Worm (Caenorhabditis elegans) whole organism, L4/young adult: ENCODE data around the gene F31E3.12.

ENCODE experiments used
- W03F9.2 ChIP-seq: fragments of 150-350 bp; optimal IDR thresholded peaks from 2 replicates; lab custom pipeline; 2014; ENCODE audit warnings: missing biosample characterization, missing genetic modification characterization
- dao-5 ChIP-seq: sonication (generic microtip); optimal IDR thresholded peaks from 2 replicates; lab custom pipeline; 2016; ENCODE audit warnings: missing genotype, missing genetic modification characterization, moderate library complexity, missing compliant biosample characterization
- him-1 ChIP-seq: sonication (generic microtip); optimal IDR thresholded peaks from 2 replicates; lab custom pipeline; 2016; ENCODE audit warnings: missing genotype, missing genetic modification reagents, missing genetic modification characterization, missing compliant biosample characterization

The F31E3.12 gene

ce11 chrIII:6969090-6969489 lies at the start of gene F31E3.12:
TSS of gene F31E3.12 (plus strand) at chrIII:6969390.
- TF ChIP-seq him-1 (tag; lab: Kevin White, UChicago) = no peak
- no peak for TF ChIP-seq W03F9.2
- TF ChIP-seq dao-5 (tag; lab: Kevin White, UChicago) = no peak

ce11 chrIII:6928725-6929124 lies 40.5 kb upstream of the F31E3.12 start, which contains the start of gene flap-1:
TSS of gene flap-1 (minus strand) at chrIII:6928825.
- TF ChIP-seq W03F9.2 (no peak), him-1 (tag; lab: Kevin White, UChicago) (no peak), dao-5 (tag; lab: Kevin White, UChicago) (no peak)

ce11 chrIII:6929558-6930167 lies 39.5 kb upstream of the F31E3.12 start, which contains the start of gene inf-1:
TSS of gene inf-1 (plus strand) at chrIII:6930134.
- no peak for TF ChIP-seq dao-5 (tag; lab: Kevin White, UChicago)
- TF ChIP-seq W03F9.2 = peak; percentile 77

- TF ChIP-seq dao-5 (tag; lab: Kevin White, UChicago) = no peak
- TF ChIP-seq W03F9.2 = no peak
- no peak for TF ChIP-seq him-1 (tag; lab: Kevin White, UChicago)
Observed at ce11 chrIII:6931896-6932295, 37.3 kb upstream of the F31E3.12 start, which contains the start of gene byn-1. TSS of gene byn-1 (plus strand) at chrIII:6932001.

ce11 chrIII:6935269-6936017 lies 33.7 kb upstream of the F31E3.12 start, which contains the start of the genes F57B9.8 and coq-2:
TSS of gene F57B9.8 (minus strand) at chrIII:6935319.
TSS of gene coq-2 (plus strand) at chrIII:6935967.
- TF ChIP-seq dao-5 (tag; lab: Kevin White, UChicago) (no peak), W03F9.2 (no peak), him-1 (tag; lab: Kevin White, UChicago) (no peak)

ce11 chrIII:6939523-6939922 lies 29.7 kb upstream of the F31E3.12 start, which contains the start of gene F57B9.3:
TSS of gene F57B9.3 (plus strand) at chrIII:6939823.
- TF ChIP-seq dao-5 (tag; lab: Kevin White, UChicago) = no peak
- TF ChIP-seq W03F9.2 = no peak
- TF ChIP-seq him-1 (tag; lab: Kevin White, UChicago) = no peak

- TF ChIP-seq W03F9.2 = no peak
- no peak for TF ChIP-seq dao-5 (tag; lab: Kevin White, UChicago)
- TF ChIP-seq him-1 (tag; lab: Kevin White, UChicago) = no peak
Observed at ce11 chrIII:6945319-6945718, 23.9 kb upstream of the F31E3.12 start.

ce11 chrIII:6945747-6946146 lies 23.4 kb upstream of the F31E3.12 start, which contains the start of gene abu-13:
TSS of gene abu-13 (minus strand) at chrIII:6945898.
- TF ChIP-seq him-1 (tag; lab: Kevin White, UChicago) = no peak
- TF ChIP-seq W03F9.2 = no peak
- no peak for TF ChIP-seq dao-5 (tag; lab: Kevin White, UChicago)

ce11 chrIII:6946382-6946781 lies 22.8 kb upstream of the F31E3.12 start, which contains the start of gene let-711:
TSS of gene let-711 (plus strand) at chrIII:6946718.
- TF ChIP-seq him-1 (tag; lab: Kevin White, UChicago) (no peak), W03F9.2 (no peak), dao-5 (tag; lab: Kevin White, UChicago) (no peak)

- no peak for TF ChIP-seq him-1 (tag; lab: Kevin White, UChicago)
- no peak for TF ChIP-seq dao-5 (tag; lab: Kevin White, UChicago)
- TF ChIP-seq W03F9.2 = no peak
Observed at ce11 chrIII:6947896-6948295, 21.3 kb upstream of the F31E3.12 start.

- no peak for TF ChIP-seq him-1 (tag; lab: Kevin White, UChicago)
- no peak for TF ChIP-seq W03F9.2
- TF ChIP-seq dao-5 (tag; lab: Kevin White, UChicago) = no peak
Observed at ce11 chrIII:6951435-6951834, 17.8 kb upstream of the F31E3.12 start.

ce11 chrIII:6953373-6953772 lies 15.8 kb upstream of the F31E3.12 start:
- TF ChIP-seq dao-5 (tag; lab: Kevin White, UChicago) (no peak), him-1 (tag; lab: Kevin White, UChicago) (no peak), W03F9.2 (no peak)

ce11 chrIII:6953978-6954377 lies 15.2 kb upstream of the F31E3.12 start:
- no peak for TF ChIP-seq W03F9.2
- no peak for TF ChIP-seq dao-5 (tag; lab: Kevin White, UChicago)

- TF ChIP-seq W03F9.2 (no peak), him-1 (tag; lab: Kevin White, UChicago) (no peak), dao-5 (tag; lab: Kevin White, UChicago) (no peak)
Observed at ce11 chrIII:6955766-6956165, 13.4 kb upstream of the F31E3.12 start.
